Worm (Caenorhabditis elegans) whole organism, L3 larva: ENCODE data around the gene C18A11.1.

Source experiments
- R02D3.7 ChIP-seq: fragments of 150-350 bp; optimal IDR thresholded peaks from 2 replicates; lab custom pipeline; 2014; ENCODE audit warnings: missing biosample characterization, missing genetic modification characterization
- ZK546.5 ChIP-seq: sonication (generic microtip); optimal IDR thresholded peaks from 2 replicates; lab custom pipeline; 2017; ENCODE audit warnings: missing biosample characterization, missing genetic modification characterization
- aly-2 ChIP-seq: fragments of 150-350 bp; optimal IDR thresholded peaks from 2 replicates; lab custom pipeline; 2014; ENCODE audit warnings: missing biosample characterization, missing genetic modification characterization
- ama-1 ChIP-seq: fragments of 150-350 bp; optimal IDR thresholded peaks from 2 replicates; lab custom pipeline; 2018
- ceh-16 ChIP-seq: sonication (generic microtip); optimal IDR thresholded peaks from 2 replicates; lab custom pipeline; 2017; ENCODE audit warnings: missing biosample characterization, missing genetic modification characterization
- ceh-28 ChIP-seq: fragments of 150-350 bp; optimal IDR thresholded peaks from 2 replicates; lab custom pipeline; 2014; ENCODE audit warnings: missing biosample characterization, missing genetic modification reagents, missing genetic modification characterization
- ceh-82 ChIP-seq: fragments of 150-350 bp; optimal IDR thresholded peaks from 2 replicates; lab custom pipeline; 2014; ENCODE audit warnings: missing biosample characterization, missing genetic modification characterization
- ceh-9 ChIP-seq: sonication (generic microtip); optimal IDR thresholded peaks from 2 replicates; lab custom pipeline; 2018; ENCODE audit warnings: missing biosample characterization, missing genetic modification characterization
- daf-12 ChIP-seq: fragments of 150-350 bp; optimal IDR thresholded peaks from 2 replicates; lab custom pipeline; 2014; ENCODE audit warnings: missing biosample characterization, missing genetic modification reagents, missing genetic modification characterization
- egl-27 ChIP-seq: sonication (generic microtip); optimal IDR thresholded peaks from 4 replicates; lab custom pipeline; 2017; ENCODE audit warnings: missing biosample characterization, missing genetic modification reagents, missing genetic modification characterization
- egl-5 ChIP-seq: fragments of 150-350 bp; optimal IDR thresholded peaks from 2 replicates; lab custom pipeline; 2017; ENCODE audit warnings: missing biosample characterization, missing genetic modification reagents, missing genetic modification characterization, inconsistent platforms
- elt-1 ChIP-seq: fragments of 150-350 bp; optimal IDR thresholded peaks from 2 replicates; lab custom pipeline; 2014; ENCODE audit warnings: missing biosample characterization, missing genetic modification characterization
- elt-2 ChIP-seq: sonication (generic microtip); optimal IDR thresholded peaks from 2 replicates; lab custom pipeline; 2016; ENCODE audit warnings: missing genetic modification reagents, mild to moderate bottlenecking, missing genetic modification characterization, missing compliant biosample characterization
- elt-3 ChIP-seq, 3 experiments: fragments of 150-350 bp in 1 of 3; sonication (generic microtip) in 2 of 3; optimal IDR thresholded peaks; 2 replicates in 2 of 3; 4 replicates in 1 of 3; lab custom pipeline; 2014 to 2017; ENCODE audit warnings: missing biosample characterization in 3 of 3, missing genetic modification characterization in 3 of 3
- eor-1 ChIP-seq, 2 experiments: fragments of 150-350 bp; optimal IDR thresholded peaks; 2 replicates each; lab custom pipeline; 2014 to 2018; ENCODE audit warnings: missing biosample characterization in 2 of 2, missing genetic modification characterization in 2 of 2
- fkh-10 ChIP-seq: sonication (generic microtip); optimal IDR thresholded peaks from 2 replicates; lab custom pipeline; 2017; ENCODE audit warnings: missing biosample characterization, missing genetic modification reagents, missing genetic modification characterization
- fkh-2 ChIP-seq: fragments of 150-350 bp; optimal IDR thresholded peaks from 2 replicates; lab custom pipeline; 2014; ENCODE audit warnings: missing biosample characterization, missing genetic modification reagents, missing genetic modification characterization
- fos-1 ChIP-seq: fragments of 150-350 bp; optimal IDR thresholded peaks from 2 replicates; lab custom pipeline; 2014; ENCODE audit warnings: missing biosample characterization, missing genetic modification characterization
- hmg-11 ChIP-seq: sonication (generic microtip); optimal IDR thresholded peaks from 2 replicates; lab custom pipeline; 2016; ENCODE audit warnings: missing genetic modification characterization, missing compliant biosample characterization
- jun-1 ChIP-seq: fragments of 150-350 bp; optimal IDR thresholded peaks from 2 replicates; lab custom pipeline; 2014; ENCODE audit warnings: missing biosample characterization, missing genetic modification reagents, missing genetic modification characterization
- lin-15B ChIP-seq: fragments of 150-350 bp; optimal IDR thresholded peaks from 2 replicates; lab custom pipeline; 2014; ENCODE audit warnings: missing biosample characterization, missing genetic modification characterization
- lin-39 ChIP-seq: fragments of 150-350 bp; optimal IDR thresholded peaks from 2 replicates; lab custom pipeline; 2018; ENCODE audit warnings: missing biosample characterization, missing genetic modification reagents, missing genetic modification characterization
- lsy-12 ChIP-seq: sonication (generic microtip); optimal IDR thresholded peaks from 2 replicates; lab custom pipeline; 2016; ENCODE audit warnings: mild to moderate bottlenecking, missing genetic modification characterization, missing compliant biosample characterization
- mdl-1 ChIP-seq: fragments of 150-350 bp; optimal IDR thresholded peaks from 2 replicates; lab custom pipeline; 2014; ENCODE audit warnings: missing biosample characterization, missing genetic modification characterization
- mml-1 ChIP-seq: fragments of 150-350 bp; sonication (generic microtip); optimal IDR thresholded peaks from 3 replicates; lab custom pipeline; 2014; ENCODE audit warnings: missing biosample characterization, missing genetic modification characterization
- nfya-1 ChIP-seq: sonication (generic microtip); optimal IDR thresholded peaks from 2 replicates; lab custom pipeline; 2017; ENCODE audit warnings: missing genetic modification characterization, mild to moderate bottlenecking, missing compliant biosample characterization, antibody characterized with exemption, moderate library complexity; ENCODE audit not compliant: insufficient read depth
- nhr-11 ChIP-seq: fragments of 150-350 bp; optimal IDR thresholded peaks from 2 replicates; lab custom pipeline; 2014; ENCODE audit warnings: missing biosample characterization, missing genetic modification characterization
- nhr-12 ChIP-seq: fragments of 150-350 bp; optimal IDR thresholded peaks from 2 replicates; lab custom pipeline; 2014; ENCODE audit warnings: missing biosample characterization, missing genetic modification characterization
- nhr-23 ChIP-seq: fragments of 150-350 bp; optimal IDR thresholded peaks from 2 replicates; lab custom pipeline; 2014; ENCODE audit warnings: missing biosample characterization, missing genetic modification reagents, missing genetic modification characterization
- nhr-237 ChIP-seq: fragments of 150-350 bp; optimal IDR thresholded peaks from 2 replicates; lab custom pipeline; 2014; ENCODE audit warnings: missing biosample characterization, missing genetic modification characterization
- nhr-25 ChIP-seq: sonication (generic microtip); optimal IDR thresholded peaks from 2 replicates; lab custom pipeline; 2017; ENCODE audit warnings: missing biosample characterization, missing genetic modification characterization
- nhr-28 ChIP-seq: fragments of 150-350 bp; optimal IDR thresholded peaks from 2 replicates; lab custom pipeline; 2014; ENCODE audit warnings: missing biosample characterization, missing genetic modification characterization
- nhr-43 ChIP-seq: sonication (generic microtip); optimal IDR thresholded peaks from 2 replicates; lab custom pipeline; 2016; ENCODE audit warnings: mild to moderate bottlenecking, missing genetic modification characterization, missing compliant biosample characterization; ENCODE audit not compliant: poor library complexity, severe bottlenecking
- nhr-67 ChIP-seq: fragments of 150-350 bp; optimal IDR thresholded peaks from 2 replicates; lab custom pipeline; 2014; ENCODE audit warnings: missing biosample characterization, missing genetic modification characterization
- nhr-76 ChIP-seq: fragments of 150-350 bp; sonication (generic microtip); optimal IDR thresholded peaks from 5 replicates; lab custom pipeline; 2014; ENCODE audit warnings: missing biosample characterization, missing genetic modification characterization
- nhr-77 ChIP-seq: fragments of 150-350 bp; optimal IDR thresholded peaks from 2 replicates; lab custom pipeline; 2014; ENCODE audit warnings: missing biosample characterization, missing genetic modification characterization
- pha-4 ChIP-seq: fragments of 150-350 bp; optimal IDR thresholded peaks from 2 replicates; lab custom pipeline; 2014; ENCODE audit warnings: missing biosample characterization, missing genetic modification reagents, missing genetic modification characterization
- pqm-1 ChIP-seq: fragments of 150-350 bp; optimal IDR thresholded peaks from 2 replicates; lab custom pipeline; 2017; ENCODE audit warnings: missing biosample characterization, missing genetic modification characterization, inconsistent platforms
- sea-2 ChIP-seq: fragments of 150-350 bp; sonication (generic microtip); optimal IDR thresholded peaks from 4 replicates; lab custom pipeline; 2014; ENCODE audit warnings: missing biosample characterization, missing genetic modification reagents, missing genetic modification characterization
- skn-1 ChIP-seq: fragments of 150-350 bp; optimal IDR thresholded peaks from 2 replicates; lab custom pipeline; 2014; ENCODE audit warnings: missing biosample characterization, missing genetic modification characterization
- snpc-4 ChIP-seq: fragments of 150-350 bp; optimal IDR thresholded peaks from 2 replicates; lab custom pipeline; 2014; ENCODE audit warnings: missing biosample characterization, missing genetic modification characterization
- tbx-2 ChIP-seq: sonication (generic microtip); optimal IDR thresholded peaks from 2 replicates; lab custom pipeline; 2016; ENCODE audit warnings: mild to moderate bottlenecking, missing genetic modification characterization, missing compliant biosample characterization
- unc-39 ChIP-seq: sonication (generic microtip); optimal IDR thresholded peaks from 4 replicates; lab custom pipeline; 2017; ENCODE audit warnings: missing biosample characterization, missing genetic modification characterization
- unc-62 ChIP-seq: fragments of 150-350 bp; sonication (generic microtip); optimal IDR thresholded peaks from 4 replicates; lab custom pipeline; 2014; ENCODE audit warnings: missing biosample characterization, missing genetic modification reagents, missing genetic modification characterization
- zag-1 ChIP-seq: fragments of 150-350 bp; optimal IDR thresholded peaks from 2 replicates; lab custom pipeline; 2014; ENCODE audit warnings: missing biosample characterization, missing genetic modification characterization
- ztf-11 ChIP-seq: fragments of 150-350 bp; optimal IDR thresholded peaks from 2 replicates; lab custom pipeline; 2014; ENCODE audit warnings: missing biosample characterization, missing genetic modification characterization
- ztf-4 ChIP-seq: fragments of 150-350 bp; optimal IDR thresholded peaks from 2 replicates; lab custom pipeline; 2014; ENCODE audit warnings: missing biosample characterization, missing genetic modification characterization

The C18A11.1 gene

DNA sequence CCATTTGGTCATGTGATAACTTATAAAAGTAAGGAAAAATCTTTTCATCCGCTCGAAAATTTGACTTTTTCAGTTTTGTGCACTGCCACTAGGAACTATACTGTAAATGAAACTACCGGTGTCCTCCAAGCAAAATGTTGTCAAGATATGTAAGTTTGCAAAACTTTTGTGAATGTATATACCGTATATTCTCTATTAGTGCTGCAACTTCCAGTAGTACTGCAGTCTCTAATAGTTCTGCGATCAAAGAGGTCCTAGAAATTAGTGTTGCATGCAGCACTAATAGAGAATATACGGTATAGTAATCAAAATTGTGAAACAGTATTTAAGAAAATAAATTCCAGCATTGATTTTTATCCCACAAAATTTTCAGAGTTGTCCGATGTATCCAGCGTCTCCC, 39.1 kb upstream of the C18A11.1 start:
- TF ChIP-seq ceh-9 = no peak
- no peak for TF ChIP-seq nhr-12 (tag; lab: Kevin White, UChicago)
- no peak for TF ChIP-seq egl-27 (tag; lab: Kevin White, UChicago)
- TF ChIP-seq fkh-2 (tag; lab: Kevin White, UChicago) = no peak
- no peak for TF ChIP-seq aly-2 (tag; lab: Kevin White, UChicago)
- no peak for TF ChIP-seq pha-4 (tag; lab: Kevin White, UChicago)
- no peak for TF ChIP-seq pqm-1
- TF ChIP-seq tbx-2 (tag; lab: Kevin White, UChicago) = no peak
- no peak for TF ChIP-seq nhr-237
- no peak for TF ChIP-seq elt-3 (tag; optimal IDR thresholded peaks at IDR 0.05; lab: Kevin White, UChicago)
- no peak for TF ChIP-seq ceh-16 (tag; lab: Kevin White, UChicago)
- TF ChIP-seq, all 47 proteins: peak for 0

DNA sequence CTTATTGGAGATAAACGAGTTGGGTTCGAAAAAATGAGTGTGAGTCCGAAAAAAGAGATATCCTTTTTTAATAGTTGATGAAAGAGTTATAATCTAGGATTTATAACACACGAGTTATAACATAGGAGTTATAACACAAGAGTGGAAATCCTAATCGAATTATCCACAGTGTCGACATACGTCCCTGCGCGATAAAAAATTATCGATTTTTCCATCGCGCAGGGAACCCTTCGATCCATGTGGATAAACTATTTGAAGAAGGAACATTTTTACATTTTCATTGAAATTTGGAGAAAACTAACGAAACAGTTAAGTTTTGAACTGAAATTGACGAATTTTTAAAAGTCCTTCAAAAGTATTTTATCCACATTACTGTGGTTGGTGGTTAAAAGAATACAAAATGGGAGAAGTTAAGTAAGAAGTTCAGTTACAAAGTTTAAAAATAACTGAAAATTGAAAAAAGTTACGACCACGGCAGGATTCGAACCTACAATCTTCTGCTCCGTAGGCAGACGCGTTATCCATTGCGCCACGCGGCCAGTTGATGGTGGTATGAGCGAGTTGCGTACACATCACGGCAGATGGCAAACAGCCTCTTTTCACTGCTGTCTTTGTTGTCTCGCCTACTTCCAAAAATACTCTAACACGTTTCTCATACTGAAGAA, 32.8 kb upstream of the C18A11.1 start:
- TF ChIP-seq nhr-25 (tag; lab: Kevin White, UChicago) (peak; percentile 99), pqm-1 (peak; percentile 94), lin-39 (tag; lab: Kevin White, UChicago) (peak; percentile 96), nhr-76 (tag; lab: Kevin White, UChicago) (peak; percentile 91), nhr-77 (tag; lab: Kevin White, UChicago) (peak; percentile 98), sea-2 (no peak), pha-4 (tag; lab: Kevin White, UChicago) (peak; percentile 96), lsy-12 (peak; percentile 97), nfya-1 (tag; lab: Kevin White, UChicago) (peak; percentile 96), mml-1 (tag; lab: Kevin White, UChicago) (no peak), eor-1 (tag; optimal IDR thresholded peaks at IDR 0.05; lab: Kevin White, UChicago) (peak in 1 of 2 experiments; percentile 87), hmg-11 (tag; lab: Kevin White, UChicago) (peak; percentile 93), jun-1 (tag; lab: Kevin White, UChicago) (peak; percentile 99), unc-39 (tag; lab: Kevin White, UChicago) (no peak), fos-1 (peak; percentile 88), ceh-16 (tag; lab: Kevin White, UChicago) (peak; percentile 80), daf-12 (tag; lab: Kevin White, UChicago) (peak; percentile 72), ztf-11 (tag; lab: Kevin White, UChicago) (peak; percentile 68), egl-5 (tag; lab: Kevin White, UChicago) (peak; percentile 59), nhr-23 (tag; lab: Kevin White, UChicago) (peak; percentile 100), ama-1 (lab: Kevin White, UChicago) (no peak), snpc-4 (tag; lab: Kevin White, UChicago) (peak; percentile 96), elt-3 (tag; optimal IDR thresholded peaks at IDR 0.05; lab: Kevin White, UChicago) (peak; percentile 75 to 97 (median 90)), nhr-11 (tag; lab: Kevin White, UChicago) (peak; percentile 99), skn-1 (tag; lab: Kevin White, UChicago) (peak; percentile 98), ZK546.5 (tag; lab: Kevin White, UChicago) (peak; percentile 66), aly-2 (tag; lab: Kevin White, UChicago) (peak; percentile 92), nhr-28 (tag; lab: Kevin White, UChicago) (peak; percentile 94), nhr-237 (peak; percentile 65), mdl-1 (tag; lab: Kevin White, UChicago) (peak; percentile 84), unc-62 (GFP tag; lab: Kevin White, UChicago) (peak; percentile 91), nhr-12 (tag; lab: Kevin White, UChicago) (peak; percentile 36), ztf-4 (peak; percentile 94), R02D3.7 (tag; lab: Kevin White, UChicago) (peak; percentile 92), elt-1 (tag; lab: Kevin White, UChicago) (peak; percentile 90), egl-27 (tag; lab: Kevin White, UChicago) (peak; percentile 91), tbx-2 (tag; lab: Kevin White, UChicago) (peak; percentile 99), ceh-82 (tag; lab: Kevin White, UChicago) (peak; percentile 98), fkh-2 (tag; lab: Kevin White, UChicago) (peak; percentile 24), fkh-10 (peak; percentile 94), nhr-43 (tag; lab: Kevin White, UChicago) (peak; percentile 99), ceh-9 (no peak), ceh-28 (tag; lab: Kevin White, UChicago) (peak; percentile 100), elt-2 (tag; lab: Kevin White, UChicago) (peak; percentile 84), zag-1 (tag; lab: Kevin White, UChicago) (peak; percentile 94), nhr-67 (tag; lab: Kevin White, UChicago) (no peak), lin-15B (peak; percentile 24)
- TF ChIP-seq, all 47 proteins: peak for 41
